Fruit fly (Drosophila melanogaster) whole organism, prepupa: ENCODE data around the gene Msp300.

Experiments
- Blimp-1 ChIP-seq: fragments of 200-800 bp; sonication (Bioruptor generic); optimal IDR thresholded peaks from 3 replicates; lab custom pipeline; 2017; ENCODE audit warnings: missing biosample characterization, missing genetic modification characterization, mild to moderate bottlenecking, moderate library complexity, missing genetic modification reagents
- CG10631 ChIP-seq: fragments of 200-800 bp; sonication (Bioruptor generic); optimal IDR thresholded peaks from 2 replicates; lab custom pipeline; 2016; ENCODE audit warnings: missing biosample characterization, missing genetic modification characterization
- CG11294 ChIP-seq: fragments of 200-800 bp; sonication (Bioruptor generic); IDR thresholded peaks from 2 replicates; pipeline ENCODE4 v1.3.6; 2022; ENCODE audit warnings: missing biosample characterization, missing genetic modification characterization
- CG11762 ChIP-seq: fragments of 200-800 bp; sonication (Bioruptor generic); optimal IDR thresholded peaks from 3 replicates; lab custom pipeline; 2016; ENCODE audit warnings: missing biosample characterization, missing genetic modification characterization; ENCODE audit not compliant: insufficient read depth
- CG15336 ChIP-seq: fragments of 200-800 bp; sonication (Bioruptor generic); IDR thresholded peaks from 2 replicates; pipeline ENCODE4 v1.3.6; 2022; ENCODE audit warnings: missing biosample characterization, missing genetic modification characterization
- CG1621 ChIP-seq: fragments of 200-800 bp; sonication (Bioruptor generic); optimal IDR thresholded peaks from 3 replicates; lab custom pipeline; 2018; ENCODE audit warnings: missing biosample characterization, mild to moderate bottlenecking, missing genetic modification characterization
- CG3032 ChIP-seq: fragments of 200-800 bp; optimal IDR thresholded peaks from 2 replicates; lab custom pipeline; 2019; ENCODE audit warnings: missing biosample characterization, mild to moderate bottlenecking, missing genetic modification characterization, moderate library complexity
- CG3919 ChIP-seq: fragments of 200-800 bp; sonication (Bioruptor generic); optimal IDR thresholded peaks from 3 replicates; lab custom pipeline; 2016; ENCODE audit warnings: missing biosample characterization, missing genetic modification characterization
- CG4318 ChIP-seq: fragments of 200-800 bp; sonication (Bioruptor generic); optimal IDR thresholded peaks from 3 replicates; lab custom pipeline; 2017; ENCODE audit warnings: missing biosample characterization, mild to moderate bottlenecking, missing genetic modification characterization
- CG6163 ChIP-seq: fragments of 200-800 bp; sonication (Bioruptor generic); IDR thresholded peaks from 3 replicates; pipeline ENCODE4 v1.3.6; 2022; ENCODE audit warnings: missing biosample characterization, missing genetic modification characterization
- CG6276 ChIP-seq: fragments of 200-800 bp; sonication (Bioruptor generic); optimal IDR thresholded peaks from 2 replicates; lab custom pipeline; 2017; ENCODE audit warnings: missing biosample characterization, mild to moderate bottlenecking, missing genetic modification characterization
- CG6792 ChIP-seq: fragments of 200-800 bp; sonication (Bioruptor generic); optimal IDR thresholded peaks from 3 replicates; lab custom pipeline; 2016; ENCODE audit warnings: missing biosample characterization, missing genetic modification characterization
- CG6808 ChIP-seq: fragments of 200-800 bp; sonication (Bioruptor generic); optimal IDR thresholded peaks from 3 replicates; lab custom pipeline; 2017; ENCODE audit warnings: missing biosample characterization, missing genetic modification characterization, mild to moderate bottlenecking, moderate library complexity, missing genetic modification reagents
- CG6854 ChIP-seq: fragments of 200-800 bp; sonication (Bioruptor generic); optimal IDR thresholded peaks from 2 replicates; lab custom pipeline; 2017; ENCODE audit warnings: missing biosample characterization, mild to moderate bottlenecking, missing genetic modification characterization
- CG8119 ChIP-seq: fragments of 200-800 bp; sonication (Bioruptor generic); IDR thresholded peaks from 3 replicates; pipeline ENCODE4 v1.3.6; 2022; ENCODE audit warnings: missing biosample characterization, missing genetic modification characterization
- CG8319 ChIP-seq: fragments of 200-800 bp; sonication (Bioruptor generic); optimal IDR thresholded peaks from 3 replicates; lab custom pipeline; 2016; ENCODE audit warnings: missing biosample characterization, missing genetic modification characterization
- CG8632 ChIP-seq: fragments of 200-800 bp; sonication (Bioruptor generic); optimal IDR thresholded peaks from 3 replicates; lab custom pipeline; 2016; ENCODE audit warnings: missing biosample characterization, missing genetic modification characterization
- Hr39 ChIP-seq: fragments of 200-800 bp; sonication (Bioruptor generic); optimal IDR thresholded peaks from 2 replicates; lab custom pipeline; 2016; ENCODE audit warnings: missing biosample characterization, missing genetic modification characterization
- Hr4 ChIP-seq: fragments of 200-800 bp; sonication (Bioruptor generic); optimal IDR thresholded peaks from 3 replicates; lab custom pipeline; 2016; ENCODE audit warnings: missing biosample characterization, missing genetic modification characterization
- Sox15 ChIP-seq: fragments of 200-800 bp; sonication (Bioruptor generic); optimal IDR thresholded peaks from 3 replicates; lab custom pipeline; 2016; ENCODE audit warnings: missing biosample characterization, missing genetic modification characterization
- achi ChIP-seq: fragments of 200-800 bp; sonication (Bioruptor generic); optimal IDR thresholded peaks from 3 replicates; lab custom pipeline; 2016; ENCODE audit warnings: missing biosample characterization, missing genetic modification characterization
- cyc ChIP-seq: fragments of 200-800 bp; sonication (Bioruptor generic); optimal IDR thresholded peaks from 3 replicates; lab custom pipeline; 2016; ENCODE audit warnings: missing biosample characterization, missing genetic modification characterization
- dsx ChIP-seq: fragments of 200-800 bp; optimal IDR thresholded peaks from 3 replicates; lab custom pipeline; 2019; ENCODE audit warnings: missing biosample characterization, mild to moderate bottlenecking, missing genetic modification characterization, moderate library complexity; ENCODE audit not compliant: poor library complexity, severe bottlenecking
- eg ChIP-seq: fragments of 200-800 bp; sonication (Bioruptor generic); IDR thresholded peaks from 3 replicates; pipeline ENCODE4 v1.3.6; 2022; ENCODE audit warnings: missing biosample characterization, missing genetic modification characterization
- fd59A ChIP-seq: fragments of 200-800 bp; sonication (Bioruptor generic); optimal IDR thresholded peaks from 2 replicates; lab custom pipeline; 2017; ENCODE audit warnings: missing biosample characterization, mild to moderate bottlenecking, missing genetic modification characterization, missing genetic modification reagents
- fd85E ChIP-seq: fragments of 200-800 bp; sonication (Bioruptor generic); optimal IDR thresholded peaks from 3 replicates; lab custom pipeline; 2016; ENCODE audit warnings: missing biosample characterization, missing genetic modification characterization
- net ChIP-seq: fragments of 200-800 bp; sonication (Bioruptor generic); optimal IDR thresholded peaks from 3 replicates; lab custom pipeline; 2016; ENCODE audit warnings: missing biosample characterization, missing genetic modification characterization
- salr ChIP-seq, 2 experiments: fragments of 200-800 bp; sonication (Bioruptor generic); optimal IDR thresholded peaks; 3 replicates each; lab custom pipeline; 2016 to 2018; ENCODE audit warnings: missing biosample characterization in 2 of 2, missing genetic modification characterization in 2 of 2, mild to moderate bottlenecking in 1 of 2
- spab ChIP-seq: fragments of 200-800 bp; sonication (Bioruptor generic); optimal IDR thresholded peaks from 2 replicates; lab custom pipeline; 2017; ENCODE audit warnings: missing biosample characterization, mild to moderate bottlenecking, missing genetic modification characterization, missing genetic modification reagents
- ss ChIP-seq, 2 experiments: fragments of 200-800 bp; sonication (Bioruptor generic); optimal IDR thresholded peaks; 2 replicates in 1 of 2; 3 replicates in 1 of 2; lab custom pipeline; 2017 to 2018; ENCODE audit warnings: mild to moderate bottlenecking in 2 of 2, missing biosample characterization in 2 of 2, missing genetic modification characterization in 2 of 2, moderate library complexity in 1 of 2
- svp ChIP-seq: fragments of 200-800 bp; sonication (Bioruptor generic); peaks from one replicate; lab custom pipeline; 2016; ENCODE audit warnings: missing biosample characterization, missing genetic modification characterization
- topi ChIP-seq: fragments of 200-800 bp; sonication (Bioruptor generic); optimal IDR thresholded peaks from 3 replicates; lab custom pipeline; 2016; ENCODE audit warnings: missing biosample characterization, missing genetic modification characterization
- vri ChIP-seq: fragments of 200-800 bp; sonication (Bioruptor generic); optimal IDR thresholded peaks from 3 replicates; lab custom pipeline; 2016; ENCODE audit warnings: missing biosample characterization, mild to moderate bottlenecking, missing genetic modification characterization

The Msp300 gene

DNA sequence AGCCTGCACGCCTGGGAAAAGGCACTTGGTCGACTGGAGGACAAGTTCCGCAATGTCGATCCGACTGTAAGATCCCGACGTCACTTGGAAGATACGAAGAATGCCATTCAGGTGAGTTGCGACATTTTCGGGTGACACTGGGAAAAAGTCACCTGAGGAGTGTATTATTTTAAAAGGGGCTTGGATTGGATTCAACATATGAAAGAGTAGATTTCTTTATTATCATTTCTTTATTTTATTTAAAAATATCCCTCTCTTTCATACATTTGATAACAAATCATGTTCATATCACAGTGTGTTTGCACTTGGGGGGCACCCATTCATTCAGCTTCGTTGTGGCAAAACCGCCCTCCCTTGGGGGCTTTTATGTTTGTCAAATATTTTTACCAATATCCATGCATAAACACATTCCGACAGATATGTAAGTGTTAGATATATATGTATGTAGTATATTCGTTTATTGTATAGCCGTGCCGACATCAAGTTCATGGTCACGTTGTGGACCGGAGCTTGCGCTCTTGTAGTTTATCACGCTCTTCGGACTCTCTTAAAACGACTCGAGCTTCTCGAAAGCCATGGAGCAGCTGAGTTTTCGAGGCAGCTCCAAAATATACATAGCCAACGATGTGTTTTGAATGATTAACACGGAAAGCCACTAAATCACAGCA, 46.6 kb downstream of the Msp300 start:
- TF ChIP-seq CG10631 (GFP tag; lab: Kevin White, UChicago) (no peak), CG15336 (GFP tag; lab: Robert Waterston, UW) (0 out of 2 replicates have a peak, but pooled peaks have one; percentile 11), CG8119 (0 out of 3 replicates have a peak, but pooled peaks have one; percentile 27), eg (GFP tag; lab: Robert Waterston, UW) (0 out of 3 replicates have a peak, but pooled peaks have one; percentile 17), CG6163 (GFP tag; lab: Robert Waterston, UW) (0 out of 3 replicates have a peak, but pooled peaks have one; percentile 40)

DNA sequence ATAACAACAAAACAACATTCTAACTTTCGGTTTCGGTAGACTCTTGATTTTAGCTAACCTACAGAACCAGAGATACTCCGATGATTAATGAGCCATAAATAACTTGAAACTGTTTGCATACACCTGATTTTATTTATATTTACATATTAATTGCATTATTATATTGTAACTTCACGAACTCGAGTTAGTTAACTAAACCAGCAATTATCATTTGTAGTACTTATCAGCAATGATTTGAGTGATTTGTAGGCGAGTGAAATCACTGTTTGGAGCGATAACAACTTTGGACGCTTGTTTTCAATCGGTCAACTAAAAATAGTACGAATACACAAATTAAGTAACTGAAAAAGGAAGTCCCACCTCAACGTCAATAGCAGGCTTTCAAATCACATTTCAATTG, 47.2 kb downstream of the Msp300 start:
- no peak for TF ChIP-seq Hr4
- TF ChIP-seq Hr39 (GFP tag; lab: Kevin White, UChicago): no peak
- no peak for TF ChIP-seq vri (GFP tag; lab: Kevin White, UChicago)
- no peak for TF ChIP-seq Sox15 (GFP tag; lab: Kevin White, UChicago)
- no peak for TF ChIP-seq achi
- no peak for TF ChIP-seq CG4318 (GFP tag; lab: Kevin White, UChicago)
- no peak for TF ChIP-seq CG6808 (GFP tag; lab: Kevin White, UChicago)
- no peak for TF ChIP-seq Blimp-1 (GFP tag; lab: Kevin White, UChicago)
- TF ChIP-seq CG6792 (GFP tag; lab: Kevin White, UChicago): no peak
- TF ChIP-seq topi (GFP tag; lab: Kevin White, UChicago): no peak
- no peak for TF ChIP-seq spab
- TF ChIP-seq cyc (GFP tag; lab: Kevin White, UChicago): no peak

DNA sequence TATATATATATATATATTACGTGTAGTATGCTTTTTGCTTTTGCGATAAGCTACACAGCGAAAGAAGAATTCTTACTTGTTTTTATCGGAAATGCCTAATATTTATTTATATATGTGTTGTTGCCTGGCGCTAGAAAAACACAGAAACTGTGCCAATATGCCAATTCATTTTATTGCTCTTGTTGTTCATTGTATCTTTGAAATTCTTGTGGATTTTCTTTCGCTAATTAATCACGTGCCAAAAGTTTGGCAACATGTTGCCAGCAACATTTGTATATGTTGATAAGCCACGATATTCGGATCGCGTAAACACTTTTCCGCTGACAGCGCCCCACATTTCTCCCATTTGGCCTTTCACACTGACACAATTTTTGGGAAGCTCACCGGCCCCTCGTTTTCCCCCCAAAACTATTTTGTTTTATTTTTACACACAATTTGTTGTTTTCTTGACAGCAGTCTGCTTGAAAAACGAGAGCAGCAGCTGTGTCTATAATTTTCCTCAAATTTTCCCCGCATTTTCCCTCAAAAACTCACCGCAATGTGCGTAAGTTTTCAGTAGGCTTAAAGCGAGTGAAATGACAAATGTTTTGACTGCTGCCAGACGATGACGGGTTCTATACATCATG, 49.1 kb downstream of the Msp300 start:
- TF ChIP-seq CG6792 (GFP tag; lab: Kevin White, UChicago) (no peak), net (GFP tag; lab: Kevin White, UChicago) (no peak), CG3919 (GFP tag; lab: Kevin White, UChicago) (no peak), dsx (GFP tag; lab: Kevin White, UChicago) (no peak), CG11762 (no peak), ss (GFP tag; optimal IDR thresholded peaks at IDR 0.05; lab: Kevin White, UChicago) (no peak)
- TF ChIP-seq, all 60 proteins: peak for 0

DNA sequence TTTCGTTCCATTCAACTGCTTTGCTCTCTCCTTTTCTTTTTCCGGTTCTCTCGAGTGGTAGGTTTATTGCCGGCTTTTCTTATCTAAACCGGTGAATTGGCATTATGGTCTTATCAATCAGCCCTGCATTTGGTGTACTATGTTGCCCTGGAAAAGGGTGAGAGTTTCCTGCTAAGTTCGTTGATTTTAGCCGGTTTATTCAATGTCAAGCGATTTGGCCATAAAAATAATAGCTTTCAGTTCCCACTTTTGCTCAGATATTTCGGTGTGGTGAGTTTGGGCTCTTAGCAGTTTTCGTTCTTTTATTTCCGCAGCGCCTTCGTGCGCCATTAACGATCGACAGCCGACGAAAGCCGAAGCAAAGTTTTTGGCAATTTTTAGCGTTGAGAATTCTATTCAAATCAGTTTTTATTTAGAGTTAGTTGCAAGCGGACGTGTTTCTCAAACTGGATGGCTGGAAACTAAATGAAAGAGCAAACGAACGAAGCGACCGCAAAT, 50.7 kb downstream of the Msp300 start:
- TF ChIP-seq CG1621 (tag; lab: Kevin White, UChicago): no peak
- TF ChIP-seq CG6276: peak; percentile 14
- TF ChIP-seq vri (GFP tag; lab: Kevin White, UChicago): peak; percentile 55
- no peak for TF ChIP-seq CG11294
- no peak for TF ChIP-seq ss (GFP tag; optimal IDR thresholded peaks at IDR 0.05; lab: Kevin White, UChicago)

DNA sequence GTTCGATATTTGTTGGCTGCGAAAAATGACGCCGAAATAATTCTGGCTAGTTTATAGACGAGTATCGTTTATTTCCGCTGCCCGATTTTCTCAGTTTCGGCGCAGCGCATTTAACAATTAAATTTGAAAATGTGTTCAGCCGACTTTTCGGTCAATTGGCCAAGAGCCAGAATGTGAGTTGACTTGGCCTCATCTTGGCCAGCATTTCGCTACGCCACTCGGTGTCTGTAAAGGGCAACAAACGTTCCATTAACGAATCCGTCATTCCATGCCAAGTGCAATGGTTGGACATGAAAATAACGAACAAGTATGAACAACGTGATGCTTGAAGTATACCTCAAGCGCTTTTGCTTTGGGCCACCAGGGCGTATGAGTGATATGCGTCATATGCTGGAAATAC, 52.4 kb downstream of the Msp300 start:
- no peak for TF ChIP-seq CG6808 (GFP tag; lab: Kevin White, UChicago)
- TF ChIP-seq CG3032 (tag; lab: Kevin White, UChicago): no peak
- TF ChIP-seq CG8319 (GFP tag; lab: Kevin White, UChicago): no peak
- no peak for TF ChIP-seq fd85E (GFP tag; lab: Kevin White, UChicago)
- TF ChIP-seq salr (GFP tag; optimal IDR thresholded peaks at IDR 0.05; lab: Kevin White, UChicago): no peak
- no peak for TF ChIP-seq fd59A (GFP tag; lab: Kevin White, UChicago)
- no peak for TF ChIP-seq CG8119
- no peak for TF ChIP-seq CG1621 (tag; lab: Kevin White, UChicago)
- TF ChIP-seq CG8632 (GFP tag; lab: Kevin White, UChicago): no peak
- TF ChIP-seq CG6854: no peak
- no peak for TF ChIP-seq net (GFP tag; lab: Kevin White, UChicago)
- no peak for TF ChIP-seq svp (GFP tag; lab: Kevin White, UChicago)
- no peak for TF ChIP-seq cyc (GFP tag; lab: Kevin White, UChicago)
- TF ChIP-seq, all 60 proteins: peak for 0
